Fruit fly (Drosophila melanogaster) whole organism, wandering third instar larva: ENCODE measurements around the gene CG13875.

ENCODE experiments used
- Abd-B ChIP-seq: fragments of >200 bp; optimal IDR thresholded peaks from 2 replicates; lab custom pipeline; 2017; ENCODE audit warnings: missing biosample characterization, missing genetic modification characterization
- CG32264 ChIP-seq: fragments of 200-800 bp; sonication (Bioruptor generic); optimal IDR thresholded peaks from 2 replicates; lab custom pipeline; 2016; ENCODE audit warnings: missing biosample characterization, missing genetic modification characterization
- CG9705 ChIP-seq: fragments of 200-800 bp; sonication (Bioruptor generic); optimal IDR thresholded peaks from 2 replicates; lab custom pipeline; 2018; ENCODE audit warnings: missing biosample characterization, mild to moderate bottlenecking, missing genetic modification characterization
- CrebA ChIP-seq: fragments of 200-800 bp; sonication (Bioruptor generic); optimal IDR thresholded peaks from 2 replicates; lab custom pipeline; 2016; ENCODE audit warnings: missing biosample characterization, mild to moderate bottlenecking, missing genetic modification characterization, borderline replicate concordance
- Hnf4 ChIP-seq: fragments of 200-800 bp; sonication (Bioruptor generic); optimal IDR thresholded peaks from 2 replicates; lab custom pipeline; 2016; ENCODE audit warnings: missing biosample characterization, mild to moderate bottlenecking, missing genetic modification characterization
- Jra ChIP-seq: sonication (Bioruptor generic); optimal IDR thresholded peaks from 2 replicates; lab custom pipeline; 2016; ENCODE audit warnings: missing biosample characterization, missing genetic modification characterization
- Rel ChIP-seq, 2 experiments: fragments of 200-800 bp; sonication (Bioruptor generic) in 1 of 2; optimal IDR thresholded peaks; 2 replicates in 1 of 2; 3 replicates in 1 of 2; lab custom pipeline; 2016 to 2019; ENCODE audit warnings: mild to moderate bottlenecking in 2 of 2, missing biosample characterization in 2 of 2, missing genetic modification characterization in 2 of 2, moderate library complexity in 1 of 2
- br ChIP-seq: fragments of 200-800 bp; sonication (Bioruptor generic); optimal IDR thresholded peaks from 2 replicates; lab custom pipeline; 2016; ENCODE audit warnings: missing biosample characterization, missing genetic modification characterization
- dmrt93B ChIP-seq: fragments of 200-800 bp; sonication (Bioruptor generic); optimal IDR thresholded peaks from 2 replicates; lab custom pipeline; 2018; ENCODE audit warnings: missing biosample characterization, mild to moderate bottlenecking, missing genetic modification characterization
- fru ChIP-seq: fragments of 200-800 bp; sonication (Bioruptor generic); optimal IDR thresholded peaks from 3 replicates; lab custom pipeline; 2016; ENCODE audit warnings: missing biosample characterization, mild to moderate bottlenecking, missing genetic modification characterization
- h ChIP-seq: fragments of 200-800 bp; sonication (Bioruptor generic); optimal IDR thresholded peaks from 3 replicates; lab custom pipeline; 2016; ENCODE audit warnings: missing biosample characterization, mild to moderate bottlenecking, missing genetic modification characterization
- lola ChIP-seq: fragments of >200 bp; optimal IDR thresholded peaks from 2 replicates; lab custom pipeline; 2017; ENCODE audit warnings: missing biosample characterization, missing genetic modification characterization
- psq ChIP-seq: fragments of 200-800 bp; sonication (Bioruptor generic); optimal IDR thresholded peaks from 3 replicates; lab custom pipeline; 2017; ENCODE audit warnings: missing biosample characterization, mild to moderate bottlenecking, missing genetic modification characterization, moderate library complexity
- woc ChIP-seq: sonication (Bioruptor generic); optimal IDR thresholded peaks from 2 replicates; lab custom pipeline; 2016; ENCODE audit warnings: missing biosample characterization, mild to moderate bottlenecking, missing genetic modification characterization

dm6 chr3L:180262-180543, 480 bp downstream of the CG13875 start:
- TF ChIP-seq br (GFP tag; lab: Kevin White, UChicago) (no peak), lola (no peak), dmrt93B (no peak), fru (GFP tag; lab: Kevin White, UChicago) (no peak), Jra (GFP tag; lab: Kevin White, UChicago) (no peak), h (GFP tag; lab: Kevin White, UChicago) (no peak), woc (GFP tag; lab: Kevin White, UChicago) (no peak), CG32264 (GFP tag; lab: Kevin White, UChicago) (no peak), Rel (GFP tag; optimal IDR thresholded peaks at IDR 0.05; lab: Kevin White, UChicago) (no peak), Rel (tag; optimal IDR thresholded peaks at IDR 0.05; lab: Kevin White, UChicago) (no peak), CrebA (no peak), Abd-B (GFP tag; lab: Kevin White, UChicago) (no peak), Hnf4 (GFP tag; lab: Kevin White, UChicago) (no peak), psq (GFP tag; lab: Kevin White, UChicago) (no peak), CG9705 (no peak)
